Worm (Caenorhabditis elegans): ENCODE data around the gene Y38H6C.21.

DNA sequence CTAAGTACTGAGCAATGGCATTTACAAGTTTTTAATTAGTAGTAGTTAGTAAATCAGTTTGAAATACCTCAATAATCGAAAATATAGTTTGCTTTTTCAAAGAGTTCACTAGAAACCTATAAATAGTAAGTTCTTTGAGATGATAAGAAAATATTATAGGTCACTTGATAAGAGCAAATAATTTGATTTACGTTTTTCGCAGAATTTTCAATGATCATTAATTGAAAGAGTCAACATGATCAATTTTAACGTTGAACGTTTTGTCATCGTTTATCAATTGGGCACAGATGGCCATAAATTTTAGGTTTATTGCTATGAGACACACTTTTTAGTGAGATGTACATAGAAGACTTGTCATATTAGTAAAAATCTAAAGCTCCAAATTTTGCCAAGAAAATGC is 9.3 kb downstream of the Y38H6C.21 start:
- TF ChIP-seq lin-13 (tag; optimal IDR thresholded peaks at IDR 0.05): no peak
- no peak for TF ChIP-seq blmp-1 (tag; optimal IDR thresholded peaks at IDR 0.05)
- TF ChIP-seq elt-3 (tag; optimal IDR thresholded peaks at IDR 0.05): no peak
